Fruit fly (Drosophila melanogaster) whole organism, embryonic: Measurements from ENCODE around the gene MsrA.

Experiments
- CG10274 ChIP-seq: fragments of 200-800 bp; sonication (Bioruptor generic); optimal IDR thresholded peaks from 3 replicates; lab custom pipeline; 2017; ENCODE audit warnings: missing biosample characterization, mild to moderate bottlenecking, missing genetic modification characterization
- CG10979 ChIP-seq: fragments of 200-800 bp; sonication (Bioruptor generic); optimal IDR thresholded peaks from 2 replicates; lab custom pipeline; 2018; ENCODE audit warnings: missing biosample characterization, mild to moderate bottlenecking, missing genetic modification characterization, moderate library complexity
- CG12391 ChIP-seq: fragments of 200-800 bp; sonication (Bioruptor generic); optimal IDR thresholded peaks from 3 replicates; lab custom pipeline; 2018; ENCODE audit warnings: missing biosample characterization, mild to moderate bottlenecking, missing genetic modification characterization, moderate library complexity
- CG13123 ChIP-seq: fragments of 200-800 bp; sonication (Bioruptor generic); optimal IDR thresholded peaks from 2 replicates; lab custom pipeline; 2016; ENCODE audit warnings: missing biosample characterization, missing genetic modification characterization
- CG13424 ChIP-seq: fragments of 200-800 bp; sonication (Bioruptor generic); optimal IDR thresholded peaks from 2 replicates; lab custom pipeline; 2019; ENCODE audit warnings: missing biosample characterization, mild to moderate bottlenecking, missing genetic modification characterization, moderate library complexity
- CG15011 ChIP-seq: fragments of 200-800 bp; sonication (Bioruptor generic); optimal IDR thresholded peaks from 3 replicates; lab custom pipeline; 2018; ENCODE audit warnings: missing biosample characterization, mild to moderate bottlenecking, missing genetic modification characterization
- CG15269 ChIP-seq: fragments of 200-800 bp; sonication (Bioruptor generic); optimal IDR thresholded peaks from 2 replicates; lab custom pipeline; 2018; ENCODE audit warnings: missing biosample characterization, mild to moderate bottlenecking, missing genetic modification characterization, moderate library complexity
- CG17328 ChIP-seq: fragments of 200-800 bp; sonication (Bioruptor generic); IDR thresholded peaks from 2 replicates; pipeline ENCODE4 v1.3.6; 2022; ENCODE audit warnings: missing biosample characterization, missing genetic modification characterization
- CG17359 ChIP-seq: fragments of 200-800 bp; sonication (Bioruptor generic); optimal IDR thresholded peaks from 3 replicates; lab custom pipeline; 2018; ENCODE audit warnings: missing biosample characterization, mild to moderate bottlenecking, missing genetic modification characterization, moderate library complexity
- CG17361 ChIP-seq: fragments of 200-800 bp; sonication (Bioruptor generic); IDR thresholded peaks from 3 replicates; pipeline ENCODE4 v1.3.6; 2022; ENCODE audit warnings: missing biosample characterization, missing genetic modification characterization
- CG18619 ChIP-seq: fragments of 200-800 bp; sonication (Bioruptor generic); optimal IDR thresholded peaks from 3 replicates; lab custom pipeline; 2017; ENCODE audit warnings: missing biosample characterization, mild to moderate bottlenecking, missing genetic modification characterization
- CG2875 ChIP-seq: fragments of 200-800 bp; sonication (Bioruptor generic); optimal IDR thresholded peaks from 2 replicates; lab custom pipeline; 2017; ENCODE audit warnings: missing biosample characterization, mild to moderate bottlenecking, missing genetic modification characterization, missing genetic modification reagents
- CG30020 ChIP-seq: fragments of 200-800 bp; optimal IDR thresholded peaks from 2 replicates; lab custom pipeline; 2019; ENCODE audit warnings: missing biosample characterization, mild to moderate bottlenecking, missing genetic modification characterization, moderate library complexity
- CG3065 ChIP-seq: fragments of 200-800 bp; sonication (Bioruptor generic); optimal IDR thresholded peaks from 2 replicates; lab custom pipeline; 2016; ENCODE audit warnings: missing biosample characterization, missing genetic modification characterization
- CG5180 ChIP-seq: fragments of 200-800 bp; sonication (Bioruptor generic); optimal IDR thresholded peaks from 3 replicates; lab custom pipeline; 2017; ENCODE audit warnings: missing biosample characterization, missing genetic modification characterization, mild to moderate bottlenecking, moderate library complexity, missing genetic modification reagents
- CG6175 ChIP-seq: fragments of 200-800 bp; sonication (Bioruptor generic); IDR thresholded peaks from 3 replicates; pipeline ENCODE4 v1.3.6; 2022; ENCODE audit warnings: missing biosample characterization, missing genetic modification characterization
- CG7357 ChIP-seq: fragments of 200-800 bp; sonication (Bioruptor generic); IDR thresholded peaks from 3 replicates; pipeline ENCODE4 v1.3.6; 2022; ENCODE audit warnings: missing biosample characterization, missing genetic modification characterization
- CG8388 ChIP-seq: fragments of 200-800 bp; sonication (Bioruptor generic); optimal IDR thresholded peaks from 2 replicates; lab custom pipeline; 2019; ENCODE audit warnings: missing biosample characterization, mild to moderate bottlenecking, missing genetic modification characterization, moderate library complexity
- CG9797 ChIP-seq: fragments of 200-800 bp; sonication (Bioruptor generic); optimal IDR thresholded peaks from 3 replicates; lab custom pipeline; 2018; ENCODE audit warnings: missing biosample characterization, mild to moderate bottlenecking, missing genetic modification characterization
- Dip2 ChIP-seq: fragments of 200-800 bp; sonication (Bioruptor generic); IDR thresholded peaks from 2 replicates; pipeline ENCODE4 v1.3.6; 2022; ENCODE audit warnings: missing biosample characterization, missing genetic modification characterization
- Dp ChIP-seq: fragments of 200-800 bp; sonication (Bioruptor generic); optimal IDR thresholded peaks from 2 replicates; lab custom pipeline; 2018; ENCODE audit warnings: missing biosample characterization, mild to moderate bottlenecking, missing genetic modification characterization, moderate library complexity
- E2f2 ChIP-seq: fragments of 200-800 bp; sonication (Bioruptor generic); IDR thresholded peaks from 2 replicates; pipeline ENCODE4 v1.3.6; 2022; ENCODE audit warnings: missing biosample characterization, missing genetic modification characterization
- ERR ChIP-seq: fragments of 200-800 bp; sonication (Bioruptor generic); optimal IDR thresholded peaks from 2 replicates; lab custom pipeline; 2016; ENCODE audit warnings: missing biosample characterization, missing genetic modification characterization
- Ets65A ChIP-seq: fragments of 200-800 bp; sonication (Bioruptor generic); peaks from one replicate; lab custom pipeline; 2016; ENCODE audit warnings: missing biosample characterization, missing genetic modification characterization
- Hand ChIP-seq: fragments of 200-800 bp; sonication (Bioruptor generic); optimal IDR thresholded peaks from 2 replicates; lab custom pipeline; 2017; ENCODE audit warnings: mild to moderate bottlenecking, missing biosample characterization, missing genetic modification reagents, missing genetic modification characterization
- Hr3 ChIP-seq: fragments of 200-800 bp; sonication (Bioruptor generic); optimal IDR thresholded peaks from 3 replicates; lab custom pipeline; 2016; ENCODE audit warnings: missing biosample characterization, missing genetic modification characterization
- NFAT ChIP-seq: fragments of 200-800 bp; sonication (Bioruptor generic); IDR thresholded peaks from 2 replicates; pipeline ENCODE4 v1.3.6; 2022; ENCODE audit warnings: missing biosample characterization, missing genetic modification characterization
- Oaz ChIP-seq: fragments of 200-800 bp; sonication (Bioruptor generic); IDR thresholded peaks from 2 replicates; pipeline ENCODE4 v1.3.6; 2022; ENCODE audit warnings: missing biosample characterization, missing genetic modification characterization
- Sox100B ChIP-seq: fragments of 200-800 bp; sonication (Bioruptor generic); optimal IDR thresholded peaks from 3 replicates; lab custom pipeline; 2018; ENCODE audit warnings: missing biosample characterization, mild to moderate bottlenecking, missing genetic modification characterization
- YL-1 ChIP-seq: fragments of 200-800 bp; sonication (Bioruptor generic); optimal IDR thresholded peaks from 3 replicates; lab custom pipeline; 2017; ENCODE audit warnings: missing biosample characterization, mild to moderate bottlenecking, missing genetic modification characterization
- amos ChIP-seq: fragments of 200-800 bp; sonication (Bioruptor generic); IDR thresholded peaks from 2 replicates; pipeline ENCODE4 v1.3.6; 2022; ENCODE audit warnings: missing biosample characterization, missing genetic modification characterization; ENCODE audit not compliant: partially characterized antibody
- ase ChIP-seq: fragments of 200-800 bp; sonication (Bioruptor generic); IDR thresholded peaks from 3 replicates; pipeline ENCODE4 v1.3.6; 2022; ENCODE audit warnings: missing biosample characterization, missing genetic modification characterization
- bowl ChIP-seq: fragments of 200-800 bp; sonication (Bioruptor generic); IDR thresholded peaks from 2 replicates; pipeline ENCODE4 v1.3.6; 2022; ENCODE audit warnings: missing biosample characterization, missing genetic modification characterization
- chn ChIP-seq: fragments of 200-800 bp; sonication (Bioruptor generic); optimal IDR thresholded peaks from 2 replicates; lab custom pipeline; 2016; ENCODE audit warnings: missing biosample characterization, missing genetic modification characterization
- dati ChIP-seq: fragments of 200-800 bp; sonication (Bioruptor generic); IDR thresholded peaks from 2 replicates; pipeline ENCODE4 v1.3.6; 2022; ENCODE audit warnings: missing biosample characterization, missing genetic modification characterization
- dimm ChIP-seq: fragments of 200-800 bp; sonication (Bioruptor generic); IDR thresholded peaks from 2 replicates; pipeline ENCODE4 v1.3.6; 2022; ENCODE audit warnings: missing biosample characterization, missing genetic modification characterization
- ems ChIP-seq: fragments of 200-800 bp; sonication (Bioruptor generic); optimal IDR thresholded peaks from 3 replicates; lab custom pipeline; 2016; ENCODE audit warnings: missing biosample characterization, missing genetic modification characterization
- mld ChIP-seq: fragments of 200-800 bp; sonication (Bioruptor generic); IDR thresholded peaks from 3 replicates; pipeline ENCODE4 v1.3.6; 2022; ENCODE audit warnings: missing biosample characterization, missing genetic modification characterization; ENCODE audit not compliant: partially characterized antibody
- pho ChIP-seq: fragments of 200-800 bp; sonication (Bioruptor generic); optimal IDR thresholded peaks from 2 replicates; lab custom pipeline; 2016; ENCODE audit warnings: missing biosample characterization, missing genetic modification characterization
- phol ChIP-seq: fragments of 200-800 bp; sonication (Bioruptor generic); optimal IDR thresholded peaks from 3 replicates; lab custom pipeline; 2018; ENCODE audit warnings: missing biosample characterization, mild to moderate bottlenecking, missing genetic modification characterization, moderate library complexity
- pzg ChIP-seq: fragments of 200-800 bp; sonication (Bioruptor generic); optimal IDR thresholded peaks from 3 replicates; lab custom pipeline; 2018; ENCODE audit warnings: missing biosample characterization, mild to moderate bottlenecking, missing genetic modification characterization, moderate library complexity
- shn ChIP-seq: fragments of 200-800 bp; sonication (Bioruptor generic); optimal IDR thresholded peaks from 3 replicates; lab custom pipeline; 2016; ENCODE audit warnings: missing biosample characterization, missing genetic modification characterization
- sim ChIP-seq: fragments of 200-800 bp; sonication (Bioruptor generic); IDR thresholded peaks from 2 replicates; pipeline ENCODE4 v1.3.6; 2022; ENCODE audit warnings: missing biosample characterization, missing genetic modification characterization
- sqz ChIP-seq: fragments of 200-800 bp; sonication (Bioruptor generic); optimal IDR thresholded peaks from 3 replicates; lab custom pipeline; 2018; ENCODE audit warnings: missing biosample characterization, mild to moderate bottlenecking, missing genetic modification characterization
- stwl ChIP-seq: fragments of 200-800 bp; sonication (Bioruptor generic); optimal IDR thresholded peaks from 3 replicates; lab custom pipeline; 2018; ENCODE audit warnings: missing biosample characterization, mild to moderate bottlenecking, missing genetic modification characterization, moderate library complexity
- tna ChIP-seq: fragments of 200-800 bp; sonication (Bioruptor generic); IDR thresholded peaks from 2 replicates; pipeline ENCODE4 v1.3.6; 2022; ENCODE audit warnings: missing biosample characterization, missing genetic modification characterization; ENCODE audit not compliant: partially characterized antibody
- toy ChIP-seq: fragments of 200-800 bp; sonication (Bioruptor generic); IDR thresholded peaks from 2 replicates; pipeline ENCODE4 v1.3.6; 2022; ENCODE audit warnings: missing biosample characterization, missing genetic modification characterization
- unc-4 ChIP-seq: fragments of 200-800 bp; sonication (Bioruptor generic); IDR thresholded peaks from 2 replicates; pipeline ENCODE4 v1.3.6; 2022; ENCODE audit warnings: missing biosample characterization, missing genetic modification characterization; ENCODE audit not compliant: partially characterized antibody
- usp ChIP-seq: fragments of >200 bp; optimal IDR thresholded peaks from 2 replicates; lab custom pipeline; 2017; ENCODE audit warnings: missing biosample characterization, missing genetic modification characterization
- yki ChIP-seq: fragments of >200 bp; optimal IDR thresholded peaks from 3 replicates; lab custom pipeline; 2018

The MsrA gene

dm6 chr3L:15533402-15534129 is 22.7 kb downstream of the MsrA start (continued):
- TF ChIP-seq sim (no peak), CG9797 (GFP tag; lab: Kevin White, UChicago) (no peak), CG30020 (tag; lab: Kevin White, UChicago) (no peak), E2f2 (GFP tag; lab: Robert Waterston, UW) (no peak), CG12391 (peak; percentile 32), CG18619 (GFP tag; lab: Kevin White, UChicago) (no peak), CG10979 (peak; percentile 39), CG13123 (GFP tag; lab: Kevin White, UChicago) (peak; percentile 14), Oaz (no peak), ase (GFP tag; lab: Robert Waterston, UW) (no peak), NFAT (GFP tag; lab: Robert Waterston, UW) (0 out of 2 replicates have a peak, but pooled peaks have one; percentile 48), usp (GFP tag; lab: Kevin White, UChicago) (no peak), Dp (GFP tag; lab: Kevin White, UChicago) (no peak), CG15269 (peak; percentile 28), stwl (tag; lab: Kevin White, UChicago) (no peak), yki (lab: Kevin White, UChicago) (no peak), CG6175 (GFP tag; lab: Robert Waterston, UW) (no peak), pho (no peak), sqz (GFP tag; lab: Kevin White, UChicago) (no peak), ems (peak; percentile 26), CG10274 (GFP tag; lab: Kevin White, UChicago) (peak; percentile 99), CG17359 (peak; percentile 57), CG17361 (GFP tag; lab: Robert Waterston, UW) (no peak), CG15011 (no peak), CG13424 (tag; lab: Kevin White, UChicago) (peak; percentile 49), CG3065 (no peak), pzg (GFP tag; lab: Kevin White, UChicago) (no peak), Ets65A (GFP tag; lab: Kevin White, UChicago) (peak; percentile 85), ERR (no peak), shn (GFP tag; lab: Kevin White, UChicago) (no peak), Dip2 (no peak), bowl (GFP tag; lab: Robert Waterston, UW) (no peak), CG5180 (GFP tag; lab: Kevin White, UChicago) (peak; percentile 35), CG8388 (GFP tag; lab: Kevin White, UChicago) (peak; percentile 20), toy (GFP tag; lab: Robert Waterston, UW) (0 out of 2 replicates have a peak, but pooled peaks have one; percentile 17), YL-1 (no peak), unc-4 (GFP tag; lab: Robert Waterston, UW) (no peak), dati (GFP tag; lab: Robert Waterston, UW) (no peak), mld (GFP tag; lab: Robert Waterston, UW) (no peak), chn (GFP tag; lab: Kevin White, UChicago) (no peak), Hand (GFP tag; lab: Kevin White, UChicago) (no peak), Sox100B (GFP tag; lab: Kevin White, UChicago) (peak; percentile 28), CG2875 (peak; percentile 32), tna (GFP tag; lab: Robert Waterston, UW) (no peak), Hr3 (GFP tag; lab: Kevin White, UChicago) (no peak), amos (GFP tag; lab: Robert Waterston, UW) (no peak), dimm (no peak), CG7357 (GFP tag; lab: Robert Waterston, UW) (0 out of 3 replicates have a peak, but pooled peaks have one; percentile 8), phol (tag; lab: Kevin White, UChicago) (peak; percentile 10), CG17328 (GFP tag; lab: Robert Waterston, UW) (peak; percentile 20; the same call in 1 of the 2 replicates)
